Worm (Caenorhabditis elegans) whole organism, mixed stage, embryonic: Measurements from ENCODE around the gene M106.2.

Experiments used
- ceh-39 ChIP-seq: fragments of 150-350 bp; optimal IDR thresholded peaks from 2 replicates; lab custom pipeline; 2014; ENCODE audit warnings: missing biosample characterization, missing genetic modification characterization
- elt-3 ChIP-seq: fragments of 150-350 bp; optimal IDR thresholded peaks from 2 replicates; lab custom pipeline; 2014; ENCODE audit warnings: missing biosample characterization, missing genetic modification characterization
- lin-13 ChIP-seq: fragments of 150-350 bp; optimal IDR thresholded peaks from 2 replicates; lab custom pipeline; 2014; ENCODE audit warnings: missing biosample characterization, missing genetic modification characterization
- lsy-2 ChIP-seq: fragments of 150-350 bp; optimal IDR thresholded peaks from 2 replicates; lab custom pipeline; 2014; ENCODE audit warnings: missing biosample characterization, missing genetic modification characterization
- mab-5 ChIP-seq: fragments of 150-350 bp; optimal IDR thresholded peaks from 2 replicates; lab custom pipeline; 2014; ENCODE audit warnings: missing biosample characterization, missing genetic modification characterization
- mep-1 ChIP-seq: fragments of 150-350 bp; optimal IDR thresholded peaks from 2 replicates; lab custom pipeline; 2017; ENCODE audit warnings: missing biosample characterization, missing genetic modification reagents, missing genetic modification characterization, inconsistent platforms
- nhr-12 ChIP-seq: fragments of 150-350 bp; optimal IDR thresholded peaks from 2 replicates; lab custom pipeline; 2014; ENCODE audit warnings: missing biosample characterization, missing genetic modification characterization
- nhr-237 ChIP-seq: fragments of 150-350 bp; optimal IDR thresholded peaks from 2 replicates; lab custom pipeline; 2014; ENCODE audit warnings: missing biosample characterization, missing genetic modification characterization
- nhr-28 ChIP-seq: fragments of 150-350 bp; optimal IDR thresholded peaks from 2 replicates; lab custom pipeline; 2014; ENCODE audit warnings: missing biosample characterization, missing genetic modification characterization
- pha-4 ChIP-seq: fragments of 150-350 bp; optimal IDR thresholded peaks from 2 replicates; lab custom pipeline; 2018; ENCODE audit warnings: missing biosample characterization, missing genetic modification reagents, missing genetic modification characterization
- snpc-4 ChIP-seq: fragments of 150-350 bp; optimal IDR thresholded peaks from 2 replicates; lab custom pipeline; 2014; ENCODE audit warnings: missing biosample characterization, missing genetic modification characterization
- sptf-1 ChIP-seq: sonication (generic microtip); optimal IDR thresholded peaks from 2 replicates; lab custom pipeline; 2017; ENCODE audit warnings: mild to moderate bottlenecking, missing genetic modification characterization, moderate library complexity, missing compliant biosample characterization
- unc-62 ChIP-seq: fragments of 150-350 bp; optimal IDR thresholded peaks from 2 replicates; lab custom pipeline; 2014; ENCODE audit warnings: missing biosample characterization, missing genetic modification reagents, missing genetic modification characterization
- ztf-11 ChIP-seq: fragments of 150-350 bp; optimal IDR thresholded peaks from 2 replicates; lab custom pipeline; 2014; ENCODE audit warnings: missing biosample characterization, missing genetic modification characterization

- TF ChIP-seq nhr-12 (tag; lab: Kevin White, UChicago), result no peak
- no peak for TF ChIP-seq pha-4 (tag; lab: Kevin White, UChicago)
- TF ChIP-seq unc-62 (GFP tag; lab: Kevin White, UChicago), result no peak
- no peak for TF ChIP-seq mep-1
- no peak for TF ChIP-seq ztf-11 (tag; lab: Kevin White, UChicago)
- no peak for TF ChIP-seq elt-3 (tag; lab: Kevin White, UChicago)
- TF ChIP-seq lsy-2 (tag; lab: Kevin White, UChicago), result no peak
- TF ChIP-seq sptf-1 (tag; lab: Kevin White, UChicago), result no peak
- TF ChIP-seq nhr-28, result no peak
- TF ChIP-seq ceh-39 (tag; lab: Kevin White, UChicago), result no peak
- no peak for TF ChIP-seq nhr-237
- no peak for TF ChIP-seq lin-13 (tag; lab: Kevin White, UChicago)
- no peak for TF ChIP-seq mab-5
- TF ChIP-seq snpc-4 (tag; lab: Kevin White, UChicago), result no peak
Measured at ce11 chrII:10895959-10896358, 46.2 kb upstream of the M106.2 start.
